Fruit fly (Drosophila melanogaster) whole organism, embryonic: Measurements from ENCODE around the gene Uba2.

ENCODE experiments used
- BEAF-32 ChIP-seq: fragments of 200-800 bp; sonication (Bioruptor generic); optimal IDR thresholded peaks from 3 replicates; lab custom pipeline; 2017; ENCODE audit warnings: missing biosample characterization, missing genetic modification characterization, mild to moderate bottlenecking, moderate library complexity, missing genetic modification reagents
- CG10147 ChIP-seq: fragments of 200-800 bp; sonication (Bioruptor generic); optimal IDR thresholded peaks from 2 replicates; lab custom pipeline; 2019; ENCODE audit warnings: missing biosample characterization, mild to moderate bottlenecking, missing genetic modification characterization, moderate library complexity
- CG11093 ChIP-seq: fragments of 200-800 bp; sonication (Bioruptor generic); IDR thresholded peaks from 3 replicates; pipeline ENCODE4 v1.3.6; 2022; ENCODE audit warnings: missing biosample characterization, missing genetic modification characterization
- CG11456 ChIP-seq: fragments of 200-800 bp; sonication (Bioruptor generic); IDR thresholded peaks from 3 replicates; pipeline ENCODE4 v1.3.6; 2022; ENCODE audit warnings: missing biosample characterization, missing genetic modification characterization
- CG12219 ChIP-seq: fragments of 200-800 bp; sonication (Bioruptor generic); optimal IDR thresholded peaks from 3 replicates; lab custom pipeline; 2018; ENCODE audit warnings: missing biosample characterization, mild to moderate bottlenecking, missing genetic modification characterization
- CG12659 ChIP-seq: fragments of 200-800 bp; sonication (Bioruptor generic); optimal IDR thresholded peaks from 3 replicates; lab custom pipeline; 2017; ENCODE audit warnings: mild to moderate bottlenecking, missing biosample characterization, missing genetic modification reagents, missing genetic modification characterization
- CG14014 ChIP-seq: fragments of 200-800 bp; sonication (Bioruptor generic); IDR thresholded peaks from 2 replicates; pipeline ENCODE4 v1.3.6; 2022; ENCODE audit warnings: missing biosample characterization, missing genetic modification characterization
- CG1602 ChIP-seq: fragments of 200-800 bp; sonication (Bioruptor generic); optimal IDR thresholded peaks from 3 replicates; lab custom pipeline; 2016; ENCODE audit warnings: missing biosample characterization, missing genetic modification characterization
- CG1603 ChIP-seq: fragments of 200-800 bp; sonication (Bioruptor generic); optimal IDR thresholded peaks from 2 replicates; lab custom pipeline; 2019; ENCODE audit warnings: missing biosample characterization, mild to moderate bottlenecking, missing genetic modification characterization, moderate library complexity
- CG17802 ChIP-seq: fragments of 200-800 bp; sonication (Bioruptor generic); optimal IDR thresholded peaks from 2 replicates; lab custom pipeline; 2018; ENCODE audit warnings: missing biosample characterization, mild to moderate bottlenecking, missing genetic modification characterization, moderate library complexity
- CG1832 ChIP-seq: fragments of 200-800 bp; sonication (Bioruptor generic); optimal IDR thresholded peaks from 2 replicates; lab custom pipeline; 2017; ENCODE audit warnings: missing biosample characterization, mild to moderate bottlenecking, missing genetic modification characterization, inconsistent platforms
- CG2202 ChIP-seq: fragments of 200-800 bp; sonication (Bioruptor generic); optimal IDR thresholded peaks from 2 replicates; lab custom pipeline; 2018; ENCODE audit warnings: missing biosample characterization, mild to moderate bottlenecking, missing genetic modification characterization
- CG30403 ChIP-seq: fragments of 200-800 bp; sonication (Bioruptor generic); optimal IDR thresholded peaks from 3 replicates; lab custom pipeline; 2016; ENCODE audit warnings: missing biosample characterization, missing genetic modification characterization
- CG3407 ChIP-seq: fragments of 200-800 bp; sonication (Bioruptor generic); optimal IDR thresholded peaks from 2 replicates; lab custom pipeline; 2018; ENCODE audit warnings: missing biosample characterization, mild to moderate bottlenecking, missing genetic modification characterization
- CG4282 ChIP-seq: fragments of 200-800 bp; sonication (Bioruptor generic); optimal IDR thresholded peaks from 2 replicates; lab custom pipeline; 2016; ENCODE audit warnings: missing biosample characterization, missing genetic modification characterization
- CG4328 ChIP-seq: fragments of 200-800 bp; sonication (Bioruptor generic); optimal IDR thresholded peaks from 3 replicates; lab custom pipeline; 2017; ENCODE audit warnings: missing biosample characterization, missing genetic modification reagents, missing genetic modification characterization
- CG5180 ChIP-seq: fragments of 200-800 bp; sonication (Bioruptor generic); optimal IDR thresholded peaks from 3 replicates; lab custom pipeline; 2017; ENCODE audit warnings: missing biosample characterization, missing genetic modification characterization, mild to moderate bottlenecking, moderate library complexity, missing genetic modification reagents
- CG6654 ChIP-seq: fragments of 200-800 bp; sonication (Bioruptor generic); optimal IDR thresholded peaks from 2 replicates; lab custom pipeline; 2017; ENCODE audit warnings: missing biosample characterization, mild to moderate bottlenecking, missing genetic modification characterization
- CG6689 ChIP-seq: fragments of 200-800 bp; sonication (Bioruptor generic); IDR thresholded peaks from 2 replicates; pipeline ENCODE4 v1.3.6; 2022; ENCODE audit warnings: missing biosample characterization, missing genetic modification characterization
- CG6813 ChIP-seq: fragments of 200-800 bp; sonication (Bioruptor generic); optimal IDR thresholded peaks from 2 replicates; lab custom pipeline; 2017; ENCODE audit warnings: missing biosample characterization, missing genetic modification characterization, mild to moderate bottlenecking, moderate library complexity, missing genetic modification reagents
- CG8478 ChIP-seq: fragments of >200 bp; optimal IDR thresholded peaks from 2 replicates; lab custom pipeline; 2018
- CG9817 ChIP-seq: fragments of 200-800 bp; sonication (Bioruptor generic); optimal IDR thresholded peaks from 2 replicates; lab custom pipeline; 2018; ENCODE audit warnings: missing biosample characterization, mild to moderate bottlenecking, missing genetic modification characterization, moderate library complexity
- Dad ChIP-seq: fragments of 200-800 bp; sonication (Bioruptor generic); optimal IDR thresholded peaks from 3 replicates; lab custom pipeline; 2016; ENCODE audit warnings: missing biosample characterization, missing genetic modification characterization
- Dek ChIP-seq: fragments of 200-800 bp; sonication (Bioruptor generic); optimal IDR thresholded peaks from 3 replicates; lab custom pipeline; 2019; ENCODE audit warnings: missing biosample characterization, mild to moderate bottlenecking, missing genetic modification characterization, moderate library complexity
- Dp ChIP-seq: fragments of 200-800 bp; sonication (Bioruptor generic); optimal IDR thresholded peaks from 2 replicates; lab custom pipeline; 2018; ENCODE audit warnings: missing biosample characterization, mild to moderate bottlenecking, missing genetic modification characterization, moderate library complexity
- H15 ChIP-seq: fragments of 200-800 bp; sonication (Bioruptor generic); IDR thresholded peaks from 3 replicates; pipeline ENCODE4 v1.3.6; 2022; ENCODE audit warnings: missing biosample characterization, missing genetic modification characterization
- H2.0 ChIP-seq: fragments of 200-800 bp; sonication (Bioruptor generic); IDR thresholded peaks from 2 replicates; pipeline ENCODE4 v1.3.6; 2022; ENCODE audit warnings: missing biosample characterization, missing genetic modification characterization
- HLH4C ChIP-seq: fragments of 200-800 bp; sonication (Bioruptor generic); IDR thresholded peaks from 3 replicates; pipeline ENCODE4 v1.3.6; 2022; ENCODE audit warnings: missing biosample characterization, missing genetic modification characterization; ENCODE audit not compliant: partially characterized antibody
- Hr78 ChIP-seq, 2 experiments: fragments of 200-800 bp in 1 of 2; fragments of >200 bp in 1 of 2; sonication (Bioruptor generic) in 1 of 2; optimal IDR thresholded peaks; 2 replicates each; lab custom pipeline; 2017 to 2019; ENCODE audit warnings: missing biosample characterization in 2 of 2, missing genetic modification characterization in 2 of 2, mild to moderate bottlenecking in 1 of 2, moderate library complexity in 1 of 2
- Med ChIP-seq: fragments of 200-800 bp; sonication (Bioruptor generic); peaks from one replicate; lab custom pipeline; 2016; ENCODE audit warnings: missing biosample characterization, missing genetic modification characterization, mild to moderate bottlenecking, inconsistent platforms, moderate library complexity
- Opbp ChIP-seq: fragments of 200-800 bp; sonication (Bioruptor generic); IDR thresholded peaks from 3 replicates; pipeline ENCODE4 v1.3.6; 2022; ENCODE audit warnings: missing biosample characterization, missing genetic modification characterization; ENCODE audit not compliant: partially characterized antibody
- Poxn ChIP-seq: fragments of 200-800 bp; sonication (Bioruptor generic); IDR thresholded peaks from 2 replicates; pipeline ENCODE4 v1.3.6; 2022; ENCODE audit warnings: missing biosample characterization, missing genetic modification characterization
- Rx ChIP-seq: fragments of 200-800 bp; sonication (Bioruptor generic); IDR thresholded peaks from 2 replicates; pipeline ENCODE4 v1.3.6; 2022; ENCODE audit warnings: missing biosample characterization, missing genetic modification characterization
- Usf ChIP-seq: fragments of 200-800 bp; sonication (Bioruptor generic); optimal IDR thresholded peaks from 2 replicates; lab custom pipeline; 2017; ENCODE audit warnings: missing genotype, missing biosample characterization, missing genetic modification characterization
- az2 ChIP-seq: fragments of 200-800 bp; sonication (Bioruptor generic); optimal IDR thresholded peaks from 3 replicates; lab custom pipeline; 2016; ENCODE audit warnings: missing biosample characterization, missing genetic modification characterization
- bbx ChIP-seq: fragments of 200-800 bp; sonication (Bioruptor generic); IDR thresholded peaks from 2 replicates; pipeline ENCODE4 v1.3.6; 2022; ENCODE audit warnings: missing biosample characterization, missing genetic modification characterization; ENCODE audit not compliant: partially characterized antibody
- dati ChIP-seq: fragments of 200-800 bp; sonication (Bioruptor generic); IDR thresholded peaks from 2 replicates; pipeline ENCODE4 v1.3.6; 2022; ENCODE audit warnings: missing biosample characterization, missing genetic modification characterization
- hth ChIP-seq: fragments of >200 bp; optimal IDR thresholded peaks from 2 replicates; lab custom pipeline; 2017; ENCODE audit warnings: inconsistent platforms
- jumu ChIP-seq: fragments of 200-800 bp; sonication (Bioruptor generic); optimal IDR thresholded peaks from 3 replicates; lab custom pipeline; 2016; ENCODE audit warnings: missing biosample characterization, missing genetic modification characterization
- kay ChIP-seq: fragments of 200-800 bp; sonication (Bioruptor generic); optimal IDR thresholded peaks from 2 replicates; lab custom pipeline; 2016; ENCODE audit warnings: missing biosample characterization, missing genetic modification characterization
- kni ChIP-seq: fragments of 200-800 bp; sonication (Bioruptor generic); optimal IDR thresholded peaks from 3 replicates; lab custom pipeline; 2017; ENCODE audit warnings: mild to moderate bottlenecking, missing biosample characterization, missing genetic modification reagents, missing genetic modification characterization
- lola ChIP-seq, 3 experiments: fragments of >200 bp in 2 of 3; fragments of 200-800 bp in 1 of 3; sonication (Bioruptor generic) in 1 of 3; optimal IDR thresholded peaks; 2 replicates each; lab custom pipeline; 2017 to 2019; ENCODE audit warnings: missing biosample characterization in 3 of 3, missing genetic modification characterization in 3 of 3, mild to moderate bottlenecking in 1 of 3, moderate library complexity in 1 of 3
- nerfin-1 ChIP-seq: fragments of 200-800 bp; sonication (Bioruptor generic); optimal IDR thresholded peaks from 3 replicates; lab custom pipeline; 2019; ENCODE audit warnings: missing biosample characterization, mild to moderate bottlenecking, missing genetic modification characterization, moderate library complexity
- nmo ChIP-seq: fragments of 200-800 bp; sonication (Bioruptor generic); optimal IDR thresholded peaks from 2 replicates; lab custom pipeline; 2018; ENCODE audit warnings: missing biosample characterization, mild to moderate bottlenecking, missing genetic modification characterization, moderate library complexity
- peb ChIP-seq: fragments of 200-800 bp; sonication (Bioruptor generic); IDR thresholded peaks from 2 replicates; pipeline ENCODE4 v1.3.6; 2022; ENCODE audit warnings: missing biosample characterization, missing genetic modification characterization
- pzg ChIP-seq: fragments of 200-800 bp; sonication (Bioruptor generic); optimal IDR thresholded peaks from 3 replicates; lab custom pipeline; 2018; ENCODE audit warnings: missing biosample characterization, mild to moderate bottlenecking, missing genetic modification characterization, moderate library complexity
- shn ChIP-seq: fragments of 200-800 bp; sonication (Bioruptor generic); optimal IDR thresholded peaks from 3 replicates; lab custom pipeline; 2016; ENCODE audit warnings: missing biosample characterization, missing genetic modification characterization
- slou ChIP-seq: fragments of 200-800 bp; sonication (Bioruptor generic); optimal IDR thresholded peaks from 3 replicates; lab custom pipeline; 2016; ENCODE audit warnings: missing biosample characterization, missing genetic modification characterization
- slp2 ChIP-seq: fragments of 200-800 bp; sonication (Bioruptor generic); optimal IDR thresholded peaks from 2 replicates; lab custom pipeline; 2016; ENCODE audit warnings: missing biosample characterization, missing genetic modification characterization
- tup ChIP-seq: fragments of 200-800 bp; sonication (Bioruptor generic); optimal IDR thresholded peaks from 2 replicates; lab custom pipeline; 2016; ENCODE audit warnings: missing biosample characterization, mild to moderate bottlenecking, missing genetic modification characterization, moderate library complexity
- z ChIP-seq: fragments of 200-800 bp; sonication (Bioruptor generic); IDR thresholded peaks from 3 replicates; pipeline ENCODE4 v1.3.6; 2022; ENCODE audit warnings: missing biosample characterization, missing genetic modification characterization

Uba2 gene

dm6 chr3L:8091650-8092068 lies 36.0 kb downstream of the Uba2 start, which contains the start of gene CG7565 (continued):
- TF ChIP-seq BEAF-32 (GFP tag; lab: Kevin White, UChicago) (peak; percentile 55), CG12659 (peak; percentile 69), Dek (peak; percentile 2), nmo (GFP tag; lab: Kevin White, UChicago) (no peak), Dad (peak; percentile 26), CG6654 (GFP tag; lab: Kevin White, UChicago) (no peak), H2.0 (no peak), CG8478 (lab: Kevin White, UChicago) (no peak), CG11093 (GFP tag; lab: Robert Waterston, UW) (no peak), tup (GFP tag; lab: Kevin White, UChicago) (peak; percentile 33), CG30403 (GFP tag; lab: Kevin White, UChicago) (peak; percentile 39), Opbp (GFP tag; lab: Robert Waterston, UW) (peak; percentile 56; the same call in 2 of the 3 replicates), lola (GFP tag; optimal IDR thresholded peaks at IDR 0.05; lab: Kevin White, UChicago) (no peak), CG3407 (GFP tag; lab: Kevin White, UChicago) (no peak), Usf (no peak), hth (lab: Kevin White, UChicago) (no peak), CG14014 (GFP tag; lab: Robert Waterston, UW) (no peak), peb (GFP tag; lab: Robert Waterston, UW) (no peak), CG5180 (no peak), bbx (peak; percentile 59; the same call in 1 of the 2 replicates), CG1603 (tag; lab: Kevin White, UChicago) (peak; percentile 69), CG1602 (no peak), CG17802 (tag; lab: Kevin White, UChicago) (no peak), dati (GFP tag; lab: Robert Waterston, UW) (no peak), CG2202 (tag; lab: Kevin White, UChicago) (no peak), Rx (GFP tag; lab: Robert Waterston, UW) (no peak), CG11456 (GFP tag; lab: Robert Waterston, UW) (peak; percentile 59; the same call in 2 of the 3 replicates), slou (GFP tag; lab: Kevin White, UChicago) (no peak), CG4328 (GFP tag; lab: Kevin White, UChicago) (peak; percentile 40), Poxn (GFP tag; lab: Robert Waterston, UW) (no peak), slp2 (GFP tag; lab: Kevin White, UChicago) (no peak), H15 (GFP tag; lab: Robert Waterston, UW) (peak; percentile 49; the same call in 1 of the 3 replicates), z (GFP tag; lab: Robert Waterston, UW) (no peak), kni (GFP tag; lab: Kevin White, UChicago) (peak; percentile 42), kay (GFP tag; lab: Kevin White, UChicago) (no peak), az2 (GFP tag; lab: Kevin White, UChicago) (peak; percentile 20), CG6689 (no peak), HLH4C (GFP tag; lab: Robert Waterston, UW) (no peak), shn (GFP tag; lab: Kevin White, UChicago) (no peak), pzg (GFP tag; lab: Kevin White, UChicago) (peak; percentile 81), Med (GFP tag; lab: Kevin White, UChicago) (peak; percentile 96), CG1832 (GFP tag; lab: Kevin White, UChicago) (no peak), jumu (GFP tag; lab: Kevin White, UChicago) (peak; percentile 12), CG4282 (GFP tag; lab: Kevin White, UChicago) (peak; percentile 21), CG10147 (GFP tag; lab: Kevin White, UChicago) (peak; percentile 34), CG6813 (peak; percentile 60), Hr78 (GFP tag; optimal IDR thresholded peaks at IDR 0.05; lab: Kevin White, UChicago) (no peak), Dp (peak; percentile 38), CG12219 (GFP tag; lab: Kevin White, UChicago) (no peak), nerfin-1 (peak; percentile 13), CG9817 (tag; lab: Kevin White, UChicago) (no peak)
